Worm (Caenorhabditis elegans) whole organism, mixed stage, embryonic: ENCODE results near the gene ttr-17.

Experiments
- ceh-39 ChIP-seq: fragments of 150-350 bp; optimal IDR thresholded peaks from 2 replicates; lab custom pipeline; 2014; ENCODE audit warnings: missing biosample characterization, missing genetic modification characterization
- ces-1 ChIP-seq: fragments of 150-350 bp; optimal IDR thresholded peaks from 2 replicates; lab custom pipeline; 2014; ENCODE audit warnings: missing biosample characterization, missing genetic modification reagents, missing genetic modification characterization
- ham-2 ChIP-seq: fragments of 200-800 bp; sonication (Bioruptor generic); optimal IDR thresholded peaks from 2 replicates; lab custom pipeline; 2018; ENCODE audit warnings: mild to moderate bottlenecking, missing genetic modification characterization, missing compliant biosample characterization
- lsy-2 ChIP-seq: fragments of 150-350 bp; optimal IDR thresholded peaks from 2 replicates; lab custom pipeline; 2014; ENCODE audit warnings: missing biosample characterization, missing genetic modification characterization
- mls-2 ChIP-seq: sonication (generic microtip); optimal IDR thresholded peaks from 2 replicates; lab custom pipeline; 2016; ENCODE audit warnings: mild to moderate bottlenecking, missing genetic modification characterization, moderate library complexity, missing compliant biosample characterization
- nhr-28 ChIP-seq: fragments of 150-350 bp; optimal IDR thresholded peaks from 2 replicates; lab custom pipeline; 2014; ENCODE audit warnings: missing biosample characterization, missing genetic modification characterization
- nhr-76 ChIP-seq: sonication (generic microtip); optimal IDR thresholded peaks from 2 replicates; lab custom pipeline; 2017; ENCODE audit warnings: missing biosample characterization, missing genetic modification characterization
- pha-4 ChIP-seq: fragments of 150-350 bp; optimal IDR thresholded peaks from 2 replicates; lab custom pipeline; 2018; ENCODE audit warnings: missing biosample characterization, missing genetic modification reagents, missing genetic modification characterization
- snpc-4 ChIP-seq: fragments of 150-350 bp; optimal IDR thresholded peaks from 2 replicates; lab custom pipeline; 2014; ENCODE audit warnings: missing biosample characterization, missing genetic modification characterization
- unc-62 ChIP-seq: fragments of 150-350 bp; optimal IDR thresholded peaks from 2 replicates; lab custom pipeline; 2014; ENCODE audit warnings: missing biosample characterization, missing genetic modification reagents, missing genetic modification characterization

DNA sequence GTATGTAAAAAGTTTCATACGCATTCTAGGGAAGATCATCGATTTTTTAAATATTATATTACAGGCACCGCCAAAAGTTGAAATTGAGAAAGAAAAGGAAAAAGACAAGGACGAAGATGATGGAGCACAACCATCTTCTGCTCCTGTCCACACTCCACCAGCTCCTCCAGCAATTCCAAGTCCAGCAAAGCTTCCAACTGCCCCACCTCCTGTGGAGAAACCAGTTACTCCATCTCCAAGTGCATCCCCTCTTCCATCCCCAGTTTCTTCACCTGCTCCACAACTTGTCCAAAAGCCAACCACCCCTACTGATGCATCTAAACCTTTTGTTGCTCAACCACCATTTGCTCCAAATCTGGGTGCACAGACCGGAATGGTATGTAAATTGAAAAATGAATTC is 14.9 kb downstream of the ttr-17 start:
- TF ChIP-seq mls-2 (no peak), pha-4 (tag; lab: Kevin White, UChicago) (no peak), unc-62 (GFP tag; lab: Kevin White, UChicago) (no peak), ham-2 (GFP tag; lab: Kevin White, UChicago) (no peak), nhr-76 (tag; lab: Kevin White, UChicago) (no peak), ces-1 (GFP tag; lab: Kevin White, UChicago) (no peak), nhr-28 (tag; lab: Kevin White, UChicago) (no peak), ceh-39 (tag; lab: Kevin White, UChicago) (no peak), lsy-2 (tag; lab: Kevin White, UChicago) (no peak), snpc-4 (tag; lab: Kevin White, UChicago) (no peak)
